Worm (Caenorhabditis elegans) whole organism, L4/young adult: ENCODE measurements around the gene cebp-1.

Experiments
- W03F9.2 ChIP-seq: fragments of 150-350 bp; optimal IDR thresholded peaks from 2 replicates; lab custom pipeline; 2014; ENCODE audit warnings: missing biosample characterization, missing genetic modification characterization
- dao-5 ChIP-seq: sonication (generic microtip); optimal IDR thresholded peaks from 2 replicates; lab custom pipeline; 2016; ENCODE audit warnings: missing genotype, missing genetic modification characterization, moderate library complexity, missing compliant biosample characterization
- him-1 ChIP-seq: sonication (generic microtip); optimal IDR thresholded peaks from 2 replicates; lab custom pipeline; 2016; ENCODE audit warnings: missing genotype, missing genetic modification reagents, missing genetic modification characterization, missing compliant biosample characterization

ce11 chrX:1458793-1459192, 5.1 kb upstream of the cebp-1 start, which contains the start of gene D1005.2:
- no peak for TF ChIP-seq dao-5 (tag; lab: Kevin White, UChicago)
- TF ChIP-seq W03F9.2 (tag; lab: Kevin White, UChicago): no peak
- TF ChIP-seq him-1 (tag; lab: Kevin White, UChicago): no peak
